Worm (Caenorhabditis elegans) whole organism, late embryonic: ENCODE results near the gene tag-180.

Source experiments
- K02D7.2 ChIP-seq: sonication (generic microtip); optimal IDR thresholded peaks from 2 replicates; lab custom pipeline; 2017; ENCODE audit warnings: mild to moderate bottlenecking, missing genetic modification characterization, missing compliant biosample characterization
- K09A11.1 ChIP-seq: sonication (generic microtip); optimal IDR thresholded peaks from 2 replicates; lab custom pipeline; 2017; ENCODE audit warnings: antibody characterized with exemption, mild to moderate bottlenecking, missing genetic modification characterization, missing compliant biosample characterization; ENCODE audit not compliant: insufficient read depth
- T23F11.4 ChIP-seq: fragments of 200-800 bp; sonication (Bioruptor generic); optimal IDR thresholded peaks from 2 replicates; lab custom pipeline; 2018; ENCODE audit warnings: mild to moderate bottlenecking, missing genetic modification characterization, missing compliant biosample characterization
- ceh-14 ChIP-seq: sonication (generic microtip); optimal IDR thresholded peaks from 2 replicates; lab custom pipeline; 2016; ENCODE audit warnings: missing genotype, missing genetic modification characterization, missing compliant biosample characterization
- ceh-18 ChIP-seq: sonication (generic microtip); optimal IDR thresholded peaks from 2 replicates; lab custom pipeline; 2016; ENCODE audit warnings: missing genetic modification characterization, missing compliant biosample characterization
- ceh-2 ChIP-seq: sonication (generic microtip); optimal IDR thresholded peaks from 2 replicates; lab custom pipeline; 2016; ENCODE audit warnings: missing genotype, missing genetic modification characterization, missing compliant biosample characterization
- ceh-24 ChIP-seq: sonication (generic microtip); optimal IDR thresholded peaks from 2 replicates; lab custom pipeline; 2016; ENCODE audit warnings: mild to moderate bottlenecking, missing genetic modification characterization, missing compliant biosample characterization
- ceh-30 ChIP-seq: fragments of 150-350 bp; optimal IDR thresholded peaks from 2 replicates; lab custom pipeline; 2014; ENCODE audit warnings: missing biosample characterization, missing genetic modification characterization
- ceh-31 ChIP-seq: sonication (generic microtip); optimal IDR thresholded peaks from 2 replicates; lab custom pipeline; 2016; ENCODE audit warnings: missing genetic modification characterization, missing compliant biosample characterization
- ceh-48 ChIP-seq: sonication (generic microtip); optimal IDR thresholded peaks from 2 replicates; lab custom pipeline; 2016; ENCODE audit warnings: missing genetic modification characterization, inconsistent platforms, missing compliant biosample characterization
- ceh-6 ChIP-seq: fragments of 200-800 bp; sonication (Bioruptor generic); optimal IDR thresholded peaks from 2 replicates; lab custom pipeline; 2018; ENCODE audit warnings: mild to moderate bottlenecking, missing genetic modification characterization, missing compliant biosample characterization
- ceh-9 ChIP-seq: sonication (generic microtip); optimal IDR thresholded peaks from 2 replicates; lab custom pipeline; 2016; ENCODE audit warnings: mild to moderate bottlenecking, missing genetic modification characterization, inconsistent platforms, missing compliant biosample characterization
- dmd-4 ChIP-seq: sonication (generic microtip); optimal IDR thresholded peaks from 2 replicates; lab custom pipeline; 2016; ENCODE audit warnings: borderline replicate concordance, missing genetic modification characterization, missing compliant biosample characterization
- elt-2 ChIP-seq: sonication (generic microtip); optimal IDR thresholded peaks from 2 replicates; lab custom pipeline; 2016; ENCODE audit warnings: missing genetic modification reagents, missing genetic modification characterization, missing compliant biosample characterization
- fkh-10 ChIP-seq: fragments of 150-350 bp; optimal IDR thresholded peaks from 2 replicates; lab custom pipeline; 2014; ENCODE audit warnings: missing biosample characterization, missing genetic modification reagents, missing genetic modification characterization
- hlh-13 ChIP-seq: fragments of 200-800 bp; sonication (Bioruptor generic); optimal IDR thresholded peaks from 2 replicates; lab custom pipeline; 2018; ENCODE audit warnings: mild to moderate bottlenecking, missing genetic modification characterization, missing compliant biosample characterization
- hlh-30 ChIP-seq: sonication (generic microtip); optimal IDR thresholded peaks from 2 replicates; lab custom pipeline; 2017; ENCODE audit warnings: antibody characterized with exemption, missing genetic modification characterization, missing compliant biosample characterization; ENCODE audit not compliant: insufficient read depth
- hlh-8 ChIP-seq: sonication (generic microtip); optimal IDR thresholded peaks from 2 replicates; lab custom pipeline; 2016; ENCODE audit warnings: missing genotype, missing genetic modification characterization, missing compliant biosample characterization
- madf-2 ChIP-seq: sonication (generic microtip); optimal IDR thresholded peaks from 2 replicates; lab custom pipeline; 2017; ENCODE audit warnings: missing genetic modification characterization, missing compliant biosample characterization
- mec-3 ChIP-seq: sonication (generic microtip); optimal IDR thresholded peaks from 2 replicates; lab custom pipeline; 2016; ENCODE audit warnings: borderline replicate concordance, missing genetic modification characterization, missing compliant biosample characterization
- nhr-11 ChIP-seq: fragments of 150-350 bp; optimal IDR thresholded peaks from 2 replicates; lab custom pipeline; 2014; ENCODE audit warnings: missing biosample characterization, missing genetic modification characterization
- npax-4 ChIP-seq: sonication (generic microtip); optimal IDR thresholded peaks from 2 replicates; lab custom pipeline; 2016; ENCODE audit warnings: missing genetic modification characterization, missing compliant biosample characterization
- pag-3 ChIP-seq: sonication (generic microtip); optimal IDR thresholded peaks from 2 replicates; lab custom pipeline; 2016; ENCODE audit warnings: missing compliant biosample characterization, missing genetic modification characterization, borderline replicate concordance
- pat-9 ChIP-seq: fragments of 200-800 bp; sonication (Bioruptor generic); optimal IDR thresholded peaks from 2 replicates; lab custom pipeline; 2018; ENCODE audit warnings: mild to moderate bottlenecking, missing genetic modification characterization, moderate library complexity, missing compliant biosample characterization
- pax-1 ChIP-seq: fragments of 150-350 bp; optimal IDR thresholded peaks from 2 replicates; lab custom pipeline; 2014; ENCODE audit warnings: missing biosample characterization, missing genetic modification characterization
- pha-2 ChIP-seq: sonication (generic microtip); optimal IDR thresholded peaks from 2 replicates; lab custom pipeline; 2017; ENCODE audit warnings: mild to moderate bottlenecking, missing genetic modification characterization, missing compliant biosample characterization
- pha-4 ChIP-seq: fragments of 150-350 bp; optimal IDR thresholded peaks from 2 replicates; lab custom pipeline; 2018; ENCODE audit warnings: missing biosample characterization, missing genetic modification reagents, missing genetic modification characterization
- pqm-1 ChIP-seq: sonication (generic microtip); optimal IDR thresholded peaks from 2 replicates; lab custom pipeline; 2016; ENCODE audit warnings: missing genetic modification characterization, missing compliant biosample characterization
- pros-1 ChIP-seq: fragments of 150-350 bp; optimal IDR thresholded peaks from 2 replicates; lab custom pipeline; 2014; ENCODE audit warnings: missing biosample characterization, missing genetic modification reagents, missing genetic modification characterization
- sdc-2 ChIP-seq: sonication (generic microtip); optimal IDR thresholded peaks from 2 replicates; lab custom pipeline; 2016; ENCODE audit warnings: missing genotype, missing genetic modification characterization, missing compliant biosample characterization
- sox-2 ChIP-seq: fragments of 200-800 bp; sonication (Bioruptor generic); IDR thresholded peaks from 2 replicates; pipeline ENCODE4 v1.3.6; 2022; ENCODE audit warnings: missing genetic modification reagents, missing genetic modification characterization, missing compliant biosample characterization
- sox-4 ChIP-seq: sonication (generic microtip); optimal IDR thresholded peaks from 2 replicates; lab custom pipeline; 2017; ENCODE audit warnings: mild to moderate bottlenecking, missing genetic modification characterization, inconsistent platforms, missing compliant biosample characterization
- ttx-3 ChIP-seq: sonication (generic microtip); optimal IDR thresholded peaks from 2 replicates; lab custom pipeline; 2016; ENCODE audit warnings: missing genetic modification reagents, missing genetic modification characterization, missing compliant biosample characterization
- unc-3 ChIP-seq, 2 experiments: fragments of 200-800 bp in 1 of 2; sonication (Bioruptor generic) in 1 of 2; sonication (generic microtip) in 1 of 2; conservative IDR thresholded peaks in 1 of 2; optimal IDR thresholded peaks in 1 of 2; 2 replicates each; pipeline versions ENCODE4 v1.3.6 to Lab custom; 2016 to 2022; ENCODE audit warnings: missing compliant biosample characterization in 2 of 2, missing genetic modification characterization in 2 of 2, missing genetic modification reagents in 1 of 2
- unc-42 ChIP-seq: sonication (generic microtip); optimal IDR thresholded peaks from 2 replicates; lab custom pipeline; 2016; ENCODE audit warnings: missing genotype, missing genetic modification characterization, missing compliant biosample characterization
- unc-55 ChIP-seq: sonication (generic microtip); optimal IDR thresholded peaks from 2 replicates; lab custom pipeline; 2017; ENCODE audit warnings: missing biosample characterization, missing genetic modification reagents, missing genetic modification characterization
- unc-86 ChIP-seq: sonication (generic microtip); optimal IDR thresholded peaks from 2 replicates; lab custom pipeline; 2016; ENCODE audit warnings: missing genetic modification characterization, missing compliant biosample characterization

The tag-180 gene

ce11 chrII:11371981-11372380 lies 42.8 kb upstream of the tag-180 start, which contains the start of gene C33B4.2:
C33B4.2 (minus strand) TSS chrII:11372145.
- TF ChIP-seq ttx-3 (tag; lab: Kevin White, UChicago) = no peak
- no peak for TF ChIP-seq hlh-30
- TF ChIP-seq elt-2 (tag; lab: Kevin White, UChicago) = no peak
- TF ChIP-seq pat-9 = no peak
- no peak for TF ChIP-seq dmd-4 (tag; lab: Kevin White, UChicago)
- no peak for TF ChIP-seq unc-55 (GFP tag; lab: Kevin White, UChicago)
- TF ChIP-seq ceh-18 (tag; lab: Kevin White, UChicago) = no peak
- TF ChIP-seq hlh-13 (GFP tag; lab: Kevin White, UChicago) = no peak
- TF ChIP-seq pha-2 = no peak
- no peak for TF ChIP-seq pha-4 (tag; lab: Kevin White, UChicago)
- no peak for TF ChIP-seq ceh-2
- no peak for TF ChIP-seq ceh-48 (tag; lab: Kevin White, UChicago)

ce11 chrII:11361751-11362150 lies 32.5 kb upstream of the tag-180 start:
- no peak for TF ChIP-seq madf-2 (tag; lab: Kevin White, UChicago)
- no peak for TF ChIP-seq pros-1 (tag; lab: Kevin White, UChicago)
- TF ChIP-seq unc-3 (GFP tag; conservative IDR thresholded peaks at IDR 0.05; lab: Robert Waterston, UW) = no peak
- TF ChIP-seq unc-3 (tag; optimal IDR thresholded peaks at IDR 0.05; lab: Kevin White, UChicago) = no peak
- no peak for TF ChIP-seq pag-3 (tag; lab: Kevin White, UChicago)
- TF ChIP-seq nhr-11 = no peak
- no peak for TF ChIP-seq fkh-10 (GFP tag; lab: Kevin White, UChicago)
- TF ChIP-seq pqm-1 = no peak
- no peak for TF ChIP-seq pha-4 (tag; lab: Kevin White, UChicago)
- no peak for TF ChIP-seq unc-86
- no peak for TF ChIP-seq ceh-30 (tag; lab: Kevin White, UChicago)
- no peak for TF ChIP-seq npax-4
- no peak for TF ChIP-seq ttx-3 (tag; lab: Kevin White, UChicago)
- no peak for TF ChIP-seq mec-3 (tag; lab: Kevin White, UChicago)
- no peak for TF ChIP-seq dmd-4 (tag; lab: Kevin White, UChicago)
- TF ChIP-seq pax-1 (tag; lab: Kevin White, UChicago) = no peak
- TF ChIP-seq unc-42 (tag; lab: Kevin White, UChicago) = no peak
- TF ChIP-seq K09A11.1 = no peak
- TF ChIP-seq T23F11.4 = no peak
- TF ChIP-seq sox-4 (tag; lab: Kevin White, UChicago) = no peak

DNA sequence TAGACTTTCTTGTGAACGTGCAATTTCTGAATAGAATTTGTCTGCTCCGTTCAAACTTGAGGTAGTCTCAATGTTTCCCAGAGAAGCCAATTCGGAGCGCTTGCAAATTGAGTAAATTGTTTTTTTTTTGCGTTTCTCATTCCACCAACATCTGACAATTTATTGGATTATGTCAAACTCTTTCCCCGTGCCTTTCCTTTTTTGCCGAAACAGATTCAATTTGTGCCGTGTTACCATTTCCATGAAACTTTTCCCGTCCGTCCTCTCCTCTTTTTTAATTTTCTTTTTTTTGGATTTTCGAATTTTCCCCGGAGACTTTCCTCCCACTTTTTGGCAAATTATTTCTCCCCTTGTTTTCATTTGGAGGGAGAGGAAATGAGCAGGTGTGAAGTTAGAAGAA lies 24.2 kb upstream of the tag-180 start:
- TF ChIP-seq pha-2 (no peak), unc-42 (tag; lab: Kevin White, UChicago) (peak; percentile 76)
- TF ChIP-seq, all 69 proteins: peak for 1

- TF ChIP-seq hlh-8 (tag; lab: Kevin White, UChicago) (no peak), mec-3 (tag; lab: Kevin White, UChicago) (no peak), ceh-9 (tag; lab: Kevin White, UChicago) (no peak), K02D7.2 (no peak), sdc-2 (tag; lab: Kevin White, UChicago) (no peak), ceh-31 (no peak), ceh-6 (GFP tag; lab: Kevin White, UChicago) (no peak), ceh-14 (tag; lab: Kevin White, UChicago) (no peak), T23F11.4 (no peak), sox-2 (GFP tag; lab: Robert Waterston, UW) (no peak), K09A11.1 (no peak), ceh-24 (tag; lab: Kevin White, UChicago) (no peak), unc-42 (tag; lab: Kevin White, UChicago) (no peak), nhr-11 (no peak)
Measured at ce11 chrII:11351599-11351998, 22.4 kb upstream of the tag-180 start, which contains the start of gene clh-2. clh-2 (plus strand) TSS chrII:11351899.
